Fruit fly (Drosophila melanogaster): ENCODE measurements around the gene twin.
A peak's percentile ranks its signal among the peaks of the same experiment; 100 is the strongest.

twin gene

DNA sequence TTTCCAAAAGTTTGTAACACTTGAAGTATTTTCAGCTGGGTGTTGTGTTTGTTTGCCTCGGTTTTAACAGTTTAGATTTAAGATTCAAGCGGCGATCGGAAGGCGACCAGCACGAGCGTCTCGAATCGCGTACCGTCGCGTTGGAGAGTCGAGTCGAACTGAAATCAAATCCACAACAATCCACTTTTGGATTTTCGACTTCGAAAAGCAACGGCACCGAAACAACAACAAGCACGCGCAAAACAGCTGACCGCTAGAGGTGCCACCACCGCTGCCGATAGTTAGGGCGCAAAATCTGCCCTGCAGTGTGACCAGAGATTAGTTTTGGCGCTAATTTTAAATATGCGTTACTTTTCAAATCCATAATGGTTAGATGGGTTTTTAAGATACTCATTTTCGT, 49.3 kb upstream of the twin start, which contains the start of gene jar (continued):
- TF ChIP-seq CG10431 (GFP tag; optimal IDR thresholded peaks at IDR 0.05) (peak; percentile 42), CG32767 (GFP tag; IDR thresholded peaks at IDR 0.05) (no peak), phol (tag; optimal IDR thresholded peaks at IDR 0.05) (peak; percentile 46), TFAM (GFP tag; optimal IDR thresholded peaks at IDR 0.05) (no peak), CG30403 (GFP tag; optimal IDR thresholded peaks at IDR 0.05) (no peak), Max (GFP tag; optimal IDR thresholded peaks at IDR 0.05) (no peak), sisA (GFP tag; IDR thresholded peaks at IDR 0.05) (no peak), CG16779 (GFP tag; IDR thresholded peaks at IDR 0.05) (no peak), CG17802 (tag; optimal IDR thresholded peaks at IDR 0.05) (no peak), klu (GFP tag; IDR thresholded peaks at IDR 0.05) (no peak), D19A (tag; optimal IDR thresholded peaks at IDR 0.05) (peak; percentile 34), pros (GFP tag; optimal IDR thresholded peaks at IDR 0.05) (peak; percentile 67), CG2129 (GFP tag; IDR thresholded peaks at IDR 0.05; ENCODE audit: partially characterized antibody) (peak; percentile 70; the same call in 1 of the 2 replicates), lmd (GFP tag; IDR thresholded peaks at IDR 0.05) (0 out of 2 replicates have a peak, but pooled peaks have one; percentile 9), pfk (GFP tag; optimal IDR thresholded peaks at IDR 0.05) (no peak), Nf-YC (tag; optimal IDR thresholded peaks at IDR 0.05) (peak; percentile 53), lola (GFP tag; optimal IDR thresholded peaks at IDR 0.05) (no peak), CG33213 (GFP tag; optimal IDR thresholded peaks at IDR 0.05) (peak; percentile 62), Fer2 (tag; optimal IDR thresholded peaks at IDR 0.05) (no peak), Stat92E (GFP tag; optimal IDR thresholded peaks at IDR 0.05) (peak in 1 of 3 experiments; percentile 73), CG3838 (GFP tag; optimal IDR thresholded peaks at IDR 0.05) (no peak), CG5180 (GFP tag; optimal IDR thresholded peaks at IDR 0.05) (peak; percentile 56), kay (GFP tag; optimal IDR thresholded peaks at IDR 0.05) (no peak), Fer1 (GFP tag; optimal IDR thresholded peaks at IDR 0.05) (peak; percentile 72), da (GFP tag; optimal IDR thresholded peaks at IDR 0.05) (no peak), grn (GFP tag; optimal IDR thresholded peaks at IDR 0.05) (peak; percentile 71), CG8765 (GFP tag; IDR thresholded peaks at IDR 0.05) (peak; percentile 40; the same call in 1 of the 2 replicates), Hr78 (GFP tag; optimal IDR thresholded peaks at IDR 0.05) (no peak), CG7928 (GFP tag; optimal IDR thresholded peaks at IDR 0.05) (peak; percentile 52), CG30431 (GFP tag; optimal IDR thresholded peaks at IDR 0.05) (no peak), CG12104 (GFP tag; optimal IDR thresholded peaks at IDR 0.05) (no peak), CG14710 (tag; optimal IDR thresholded peaks at IDR 0.05) (peak; percentile 71), CG8478 (optimal IDR thresholded peaks at IDR 0.05) (no peak), CG2199 (GFP tag; IDR thresholded peaks at IDR 0.05) (0 out of 3 replicates have a peak, but pooled peaks have one; percentile 67), Trl (optimal IDR thresholded peaks at IDR 0.05) (no peak), Trl (GFP tag; optimal IDR thresholded peaks at IDR 0.05) (no peak), CG10147 (GFP tag; optimal IDR thresholded peaks at IDR 0.05) (peak; percentile 66), CG13624 (GFP tag; optimal IDR thresholded peaks at IDR 0.05) (peak; percentile 59), exex (tag; optimal IDR thresholded peaks at IDR 0.05) (peak; percentile 22), dysf (GFP tag; IDR thresholded peaks at IDR 0.05) (no peak), CG13123 (GFP tag; optimal IDR thresholded peaks at IDR 0.05) (peak; percentile 3), CG6791 (GFP tag; IDR thresholded peaks at IDR 0.05; ENCODE audit: partially characterized antibody) (peak; percentile 91), sr (GFP tag; IDR thresholded peaks at IDR 0.05) (0 out of 3 replicates have a peak, but pooled peaks have one; percentile 41), slbo (GFP tag; IDR thresholded peaks at IDR 0.05) (no peak), fd96Cb (tag; optimal IDR thresholded peaks at IDR 0.05) (no peak), unc-4 (GFP tag; IDR thresholded peaks at IDR 0.05; ENCODE audit: partially characterized antibody) (peak; percentile 93), CG4707 (GFP tag; optimal IDR thresholded peaks at IDR 0.05) (peak; percentile 29), btn (GFP tag; optimal IDR thresholded peaks at IDR 0.05) (no peak), CG8089 (GFP tag; optimal IDR thresholded peaks at IDR 0.05) (no peak), Lpt (GFP tag; optimal IDR thresholded peaks at IDR 0.05) (no peak), NC2β (GFP tag; optimal IDR thresholded peaks at IDR 0.05) (peak; percentile 32)
